Worm (Caenorhabditis elegans): ENCODE data around the gene R12G8.1.

R12G8.1 gene

DNA sequence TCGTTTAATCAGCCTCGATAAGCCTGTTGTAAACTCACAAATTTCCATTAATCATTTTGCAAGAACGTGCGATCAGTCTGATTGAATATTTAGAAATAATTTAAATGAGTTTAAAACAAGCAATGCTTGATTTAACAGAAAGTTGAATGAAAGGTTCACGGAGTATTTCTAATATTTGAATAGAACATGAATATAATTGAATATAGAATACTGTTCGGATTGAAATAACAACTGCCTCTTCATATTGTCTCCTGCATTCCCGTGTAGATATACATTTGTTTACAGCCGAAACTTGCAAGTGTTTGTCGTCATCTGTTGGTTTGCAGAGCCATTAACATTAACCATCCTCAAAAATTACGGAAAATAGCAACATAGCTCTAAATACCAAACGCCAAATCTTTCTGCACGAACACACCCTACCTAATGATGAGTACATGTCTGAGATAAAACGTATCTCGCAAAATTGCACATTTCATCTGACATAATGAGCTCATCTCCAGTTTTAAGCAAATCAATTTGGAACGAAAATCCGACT is 48.2 kb downstream of the R12G8.1 start, which contains the start of the genes Y26G10.5 and srh-32:
TSS of gene Y26G10.5 (minus strand) at position 101 of the 535 bp plus-strand sequence.
TSS of gene srh-32 (plus strand) at position 485 of the 535 bp plus-strand sequence.
- no peak for TF ChIP-seq unc-120 (tag; optimal IDR thresholded peaks at IDR 0.05; ENCODE audit: poor library complexity, severe bottlenecking)
- TF ChIP-seq ceh-83 (GFP tag; optimal IDR thresholded peaks at IDR 0.05) = no peak
- TF ChIP-seq ces-1 (GFP tag; optimal IDR thresholded peaks at IDR 0.05) = no peak
- TF ChIP-seq mep-1 (tag; optimal IDR thresholded peaks at IDR 0.05) = no peak
- TF ChIP-seq elt-3 (tag; optimal IDR thresholded peaks at IDR 0.05) = no peak
- TF ChIP-seq lin-32 (GFP tag; optimal IDR thresholded peaks at IDR 0.05) = no peak
- no peak for TF ChIP-seq cnd-1 (tag; optimal IDR thresholded peaks at IDR 0.05)
- no peak for TF ChIP-seq lin-13 (tag; optimal IDR thresholded peaks at IDR 0.05)
- TF ChIP-seq snpc-4 (tag; optimal IDR thresholded peaks at IDR 0.05) = no peak
- TF ChIP-seq lsy-2 (tag; optimal IDR thresholded peaks at IDR 0.05) = no peak

DNA sequence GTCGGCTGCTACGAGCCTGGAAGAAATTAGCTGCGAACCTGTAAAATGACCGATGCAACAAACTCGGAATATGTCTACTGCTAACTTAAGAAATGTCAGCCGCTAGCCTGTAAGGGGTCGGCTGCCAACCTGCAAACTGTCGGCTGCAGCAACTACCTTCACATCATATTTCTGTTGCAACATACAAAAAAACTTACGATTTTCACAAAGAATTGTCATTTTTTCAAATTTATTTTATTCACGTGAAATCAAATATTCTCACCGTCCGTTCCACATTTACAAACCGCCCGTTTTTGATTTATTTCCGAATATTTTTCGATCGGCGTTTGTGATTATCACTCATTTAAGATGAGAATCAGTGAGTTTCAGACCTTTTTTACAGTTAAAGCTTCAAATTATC is 49.4 kb downstream of the R12G8.1 start, which contains the start of gene Y26G10.6:
TSS of gene Y26G10.6 (plus strand) at position 301 of the 400 bp plus-strand sequence.
- TF ChIP-seq bed-3 (GFP tag; optimal IDR thresholded peaks at IDR 0.05) = no peak
- no peak for TF ChIP-seq nhr-237 (tag; optimal IDR thresholded peaks at IDR 0.05)
- TF ChIP-seq mab-5 (tag; optimal IDR thresholded peaks at IDR 0.05) = no peak
- no peak for TF ChIP-seq nhr-28 (tag; optimal IDR thresholded peaks at IDR 0.05)
- TF ChIP-seq ztf-11 (tag; optimal IDR thresholded peaks at IDR 0.05) = no peak
- no peak for TF ChIP-seq ceh-83 (GFP tag; optimal IDR thresholded peaks at IDR 0.05)
- TF ChIP-seq unc-120 (tag; optimal IDR thresholded peaks at IDR 0.05; ENCODE audit: poor library complexity, severe bottlenecking) = no peak
- TF ChIP-seq lin-13 (tag; optimal IDR thresholded peaks at IDR 0.05) = no peak
- no peak for TF ChIP-seq nhr-2 (tag; optimal IDR thresholded peaks at IDR 0.05)
- no peak for TF ChIP-seq ceh-43 (GFP tag; optimal IDR thresholded peaks at IDR 0.05)
- no peak for TF ChIP-seq lsy-2 (tag; optimal IDR thresholded peaks at IDR 0.05)
- no peak for TF ChIP-seq unc-62 (GFP tag; optimal IDR thresholded peaks at IDR 0.05)
- TF ChIP-seq unc-39 (tag; optimal IDR thresholded peaks at IDR 0.05) = no peak
- TF ChIP-seq tbx-8 (GFP tag; optimal IDR thresholded peaks at IDR 0.05) = no peak
- TF ChIP-seq blmp-1 (tag; optimal IDR thresholded peaks at IDR 0.05) = no peak
- TF ChIP-seq snpc-4 (tag; optimal IDR thresholded peaks at IDR 0.05) = no peak
- TF ChIP-seq M03D4.4 (tag; optimal IDR thresholded peaks at IDR 0.05) = no peak
- TF ChIP-seq ces-1 (GFP tag; optimal IDR thresholded peaks at IDR 0.05) = no peak
- TF ChIP-seq nhr-12 (tag; optimal IDR thresholded peaks at IDR 0.05) = no peak
- no peak for TF ChIP-seq mep-1 (tag; optimal IDR thresholded peaks at IDR 0.05)

DNA sequence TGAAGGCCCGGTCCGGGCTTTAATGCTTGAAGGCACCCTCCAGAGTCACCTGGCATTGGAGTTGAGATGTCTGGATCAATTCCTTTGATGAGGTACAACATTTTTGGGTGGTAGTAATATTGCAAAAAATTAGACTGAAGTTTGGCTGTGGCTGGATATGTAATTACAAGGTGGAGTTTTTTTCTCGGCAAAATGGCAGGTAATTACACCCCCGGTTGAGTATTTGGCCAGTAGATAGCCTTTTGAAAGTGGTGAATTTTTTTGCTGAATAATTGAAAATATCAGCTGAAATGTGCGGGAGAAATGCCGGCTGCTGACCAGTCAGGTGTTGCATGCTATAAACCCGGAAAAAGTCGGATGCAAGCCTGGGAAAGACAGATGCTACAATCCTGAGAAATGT is 49.9 kb downstream of the R12G8.1 start, which contains the start of gene Y26G10.4:
TSS of gene Y26G10.4 (minus strand) at position 101 of the 400 bp plus-strand sequence.
- TF ChIP-seq lin-32 (GFP tag; optimal IDR thresholded peaks at IDR 0.05) (no peak), ztf-11 (tag; optimal IDR thresholded peaks at IDR 0.05) (no peak), ham-2 (GFP tag; optimal IDR thresholded peaks at IDR 0.05) (no peak), nhr-12 (tag; optimal IDR thresholded peaks at IDR 0.05) (no peak), elt-3 (tag; optimal IDR thresholded peaks at IDR 0.05) (no peak), mep-1 (tag; optimal IDR thresholded peaks at IDR 0.05) (no peak), bed-3 (GFP tag; optimal IDR thresholded peaks at IDR 0.05) (no peak), unc-120 (tag; optimal IDR thresholded peaks at IDR 0.05; ENCODE audit: poor library complexity, severe bottlenecking) (no peak), blmp-1 (tag; optimal IDR thresholded peaks at IDR 0.05) (no peak), nhr-237 (tag; optimal IDR thresholded peaks at IDR 0.05) (no peak), pha-4 (tag; optimal IDR thresholded peaks at IDR 0.05) (no peak), sptf-1 (tag; optimal IDR thresholded peaks at IDR 0.05) (no peak)
